Fruit fly (Drosophila melanogaster) whole organism: Measurements from ENCODE around the gene Cad74A.
A peak's percentile ranks its signal among the peaks of the same experiment; 100 is the strongest.

ENCODE experiments used
- CG8478 ChIP-seq: fragments of >200 bp; optimal IDR thresholded peaks from 2 replicates; lab custom pipeline; 2018; ENCODE audit warnings: inconsistent platforms
- Dll ChIP-seq: fragments of >200 bp; optimal IDR thresholded peaks from 2 replicates; lab custom pipeline; 2017
- EcR ChIP-seq, 2 experiments: fragments of >200 bp; optimal IDR thresholded peaks; 2 replicates each; lab custom pipeline; 2017; ENCODE audit warnings: missing biosample characterization in 2 of 2, missing genetic modification characterization in 2 of 2, missing genetic modification reagents in 2 of 2
- pan ChIP-seq: fragments of >200 bp; optimal IDR thresholded peaks from 2 replicates; lab custom pipeline; 2017
- psq ChIP-seq: fragments of >200 bp; optimal IDR thresholded peaks from 2 replicates; lab custom pipeline; 2017
- usp ChIP-seq: fragments of >200 bp; optimal IDR thresholded peaks from 2 replicates; lab custom pipeline; 2017; ENCODE audit warnings: missing biosample characterization, missing genetic modification characterization, mixed read lengths

Gene Cad74A

dm6 chr3L:17379311-17379710, at the start of gene Cad74A:
Gene Cad74A, minus strand, starts transcription at chr3L:17379530.
- no peak for TF ChIP-seq CG8478 (lab: Kevin White, UChicago)
- TF ChIP-seq usp (GFP tag; lab: Kevin White, UChicago), result no peak
- no peak for TF ChIP-seq Dll
- no peak for TF ChIP-seq psq (lab: Kevin White, UChicago)
- TF ChIP-seq pan (lab: Kevin White, UChicago), result no peak
- no peak for TF ChIP-seq EcR (GFP tag; optimal IDR thresholded peaks at IDR 0.05; lab: Kevin White, UChicago)

dm6 chr3L:17428779-17429178, 49.4 kb upstream of the Cad74A start, which contains the start of gene Gorab:
Gene Gorab, minus strand, starts transcription at chr3L:17428836.
- TF ChIP-seq Dll, result no peak
- no peak for TF ChIP-seq EcR (GFP tag; optimal IDR thresholded peaks at IDR 0.05; lab: Kevin White, UChicago)
- TF ChIP-seq usp (GFP tag; lab: Kevin White, UChicago), result no peak
- TF ChIP-seq CG8478 (lab: Kevin White, UChicago), result no peak
- no peak for TF ChIP-seq psq (lab: Kevin White, UChicago)
- TF ChIP-seq pan (lab: Kevin White, UChicago), result no peak

- TF ChIP-seq pan (lab: Kevin White, UChicago) (no peak), usp (GFP tag; lab: Kevin White, UChicago) (no peak), psq (lab: Kevin White, UChicago) (no peak), Dll (no peak), EcR (GFP tag; optimal IDR thresholded peaks at IDR 0.05; lab: Kevin White, UChicago) (no peak), CG8478 (lab: Kevin White, UChicago) (no peak)
These were observed 47.7 kb upstream of the Cad74A start, which contains the start of gene Polr3G for dm6 chr3L:17427013-17427412. Gene Polr3G, minus strand, starts transcription at chr3L:17427130.

DNA sequence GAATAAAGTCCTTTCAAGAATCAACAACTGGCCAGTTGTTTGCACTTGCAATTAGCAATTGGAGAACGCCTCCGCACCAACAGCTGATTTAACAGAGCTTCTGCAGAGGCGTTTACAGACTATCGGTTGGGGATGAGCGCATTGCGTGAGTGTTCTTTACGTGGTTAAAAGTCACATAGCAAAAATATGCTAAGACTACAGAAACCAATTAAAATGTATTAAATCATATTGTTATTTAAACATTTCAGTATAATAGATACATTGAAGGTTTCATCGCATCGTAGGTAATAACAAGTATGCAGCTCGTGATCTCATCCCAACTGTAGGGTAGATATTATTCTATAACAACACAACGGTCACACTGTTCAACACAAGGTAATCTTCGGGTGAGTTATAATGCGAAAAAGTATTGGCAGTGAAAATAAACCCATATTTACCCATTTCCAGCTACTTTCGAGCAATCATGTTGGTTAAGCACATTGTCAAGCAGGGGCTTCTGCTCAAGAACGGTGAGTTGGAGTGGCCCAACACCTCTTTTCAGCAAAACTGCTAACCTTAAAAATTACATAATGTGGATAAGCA, 45.9 kb upstream of the Cad74A start, which contains the start of the genes Sec3 and COX7B:
Sec3 (minus strand) TSS at position 86 of the 582 bp plus-strand sequence.
COX7B (plus strand) TSS at position 346 of the 582 bp plus-strand sequence.
- TF ChIP-seq psq (lab: Kevin White, UChicago), result no peak
- no peak for TF ChIP-seq CG8478 (lab: Kevin White, UChicago)
- TF ChIP-seq usp (GFP tag; lab: Kevin White, UChicago), result no peak
- TF ChIP-seq pan (lab: Kevin White, UChicago), result no peak
- TF ChIP-seq EcR (GFP tag; optimal IDR thresholded peaks at IDR 0.05; lab: Kevin White, UChicago), result no peak
- TF ChIP-seq Dll, result no peak

- TF ChIP-seq Dll, result peak; percentile 12
- TF ChIP-seq psq (lab: Kevin White, UChicago), result no peak
- TF ChIP-seq EcR (GFP tag; optimal IDR thresholded peaks at IDR 0.05; lab: Kevin White, UChicago), result no peak
- no peak for TF ChIP-seq CG8478 (lab: Kevin White, UChicago)
- no peak for TF ChIP-seq usp (GFP tag; lab: Kevin White, UChicago)
- no peak for TF ChIP-seq pan (lab: Kevin White, UChicago)
These were observed 42.0 kb upstream of the Cad74A start, which contains the start of gene blot for dm6 chr3L:17421319-17421718. Gene blot, minus strand, starts transcription at chr3L:17421514.

dm6 chr3L:17420610-17421194, 41.4 kb upstream of the Cad74A start:
- TF ChIP-seq Dll (no peak), usp (GFP tag; lab: Kevin White, UChicago) (no peak), EcR (GFP tag; optimal IDR thresholded peaks at IDR 0.05; lab: Kevin White, UChicago) (peak in 1 of 2 experiments; percentile 80)

DNA sequence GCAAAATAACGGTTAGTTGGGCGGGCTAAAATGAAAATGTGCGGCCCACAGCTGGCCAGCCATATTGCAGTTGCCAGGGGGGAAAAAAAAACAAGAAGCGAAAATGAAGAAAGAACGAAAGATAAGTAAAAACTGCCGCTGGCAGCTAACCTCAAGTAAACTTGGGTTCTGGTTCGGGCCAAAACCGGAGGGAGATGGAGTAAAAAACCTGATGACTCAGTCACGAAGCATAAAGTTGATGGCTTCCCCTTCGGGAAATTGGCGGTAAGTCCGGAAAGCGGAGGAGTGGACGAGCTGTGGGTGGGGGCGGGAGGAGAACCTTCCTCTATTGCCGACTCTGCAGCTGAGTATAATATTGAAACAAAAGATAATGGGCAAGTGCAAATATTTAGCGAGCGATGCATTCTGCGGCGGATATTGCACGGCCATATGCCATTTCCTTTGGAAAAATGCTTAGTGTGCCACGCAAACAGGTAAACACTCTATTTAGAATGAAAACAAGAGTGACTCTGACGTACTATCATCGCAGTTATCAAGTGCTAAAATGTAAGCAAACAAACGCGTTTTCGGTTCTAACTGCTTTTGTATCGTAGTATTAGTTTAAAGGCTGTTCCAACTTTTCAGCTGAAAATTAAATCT, 39.9 kb upstream of the Cad74A start:
- no peak for TF ChIP-seq usp (GFP tag; lab: Kevin White, UChicago)
- TF ChIP-seq EcR (GFP tag; optimal IDR thresholded peaks at IDR 0.05; lab: Kevin White, UChicago), result peak in 1 of 2 experiments; percentile 60

- TF ChIP-seq usp (GFP tag; lab: Kevin White, UChicago), result no peak
- TF ChIP-seq pan (lab: Kevin White, UChicago), result no peak
These were observed 36.8 kb upstream of the Cad74A start for dm6 chr3L:17415967-17416749.

- TF ChIP-seq Dll (no peak), CG8478 (lab: Kevin White, UChicago) (no peak), EcR (GFP tag; optimal IDR thresholded peaks at IDR 0.05; lab: Kevin White, UChicago) (no peak), usp (GFP tag; lab: Kevin White, UChicago) (no peak), pan (lab: Kevin White, UChicago) (no peak), psq (lab: Kevin White, UChicago) (no peak)
These were observed 32.8 kb upstream of the Cad74A start for dm6 chr3L:17412146-17412545.

DNA sequence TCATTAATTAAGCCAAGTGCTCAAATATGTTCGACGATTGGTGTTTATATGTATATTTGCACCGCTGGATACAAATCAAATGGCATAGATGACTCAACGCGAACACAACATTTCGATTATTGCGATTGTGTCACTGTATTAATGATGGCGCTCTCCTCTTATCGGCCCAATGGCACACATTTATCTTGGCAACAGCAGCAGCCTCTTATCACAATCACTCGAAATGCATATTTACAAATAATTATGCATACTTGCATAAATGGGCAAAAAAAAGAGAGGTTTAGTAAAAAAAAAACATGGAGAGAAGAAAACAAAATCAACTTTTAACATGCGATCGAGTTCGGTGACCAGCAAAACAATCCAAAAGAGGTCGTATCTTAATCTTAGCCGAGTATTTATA, 31.9 kb upstream of the Cad74A start:
- no peak for TF ChIP-seq usp (GFP tag; lab: Kevin White, UChicago)
- no peak for TF ChIP-seq EcR (GFP tag; optimal IDR thresholded peaks at IDR 0.05; lab: Kevin White, UChicago)
- no peak for TF ChIP-seq pan (lab: Kevin White, UChicago)
- TF ChIP-seq CG8478 (lab: Kevin White, UChicago), result no peak
- TF ChIP-seq psq (lab: Kevin White, UChicago), result no peak
- TF ChIP-seq Dll, result no peak

dm6 chr3L:17407480-17408093, 28.3 kb upstream of the Cad74A start:
- no peak for TF ChIP-seq pan (lab: Kevin White, UChicago)
- TF ChIP-seq psq (lab: Kevin White, UChicago), result no peak
- TF ChIP-seq EcR (GFP tag; optimal IDR thresholded peaks at IDR 0.05; lab: Kevin White, UChicago), result no peak
- TF ChIP-seq usp (GFP tag; lab: Kevin White, UChicago), result no peak
- no peak for TF ChIP-seq CG8478 (lab: Kevin White, UChicago)
- no peak for TF ChIP-seq Dll
